Worm (Caenorhabditis elegans) whole organism, L4/young adult: ENCODE results near the gene ccg-1.

Source experiments
- W03F9.2 ChIP-seq: fragments of 150-350 bp; optimal IDR thresholded peaks from 2 replicates; lab custom pipeline; 2014; ENCODE audit warnings: missing biosample characterization, missing genetic modification characterization
- dao-5 ChIP-seq: sonication (generic microtip); optimal IDR thresholded peaks from 2 replicates; lab custom pipeline; 2016; ENCODE audit warnings: missing genotype, missing genetic modification characterization, moderate library complexity, missing compliant biosample characterization
- him-1 ChIP-seq: sonication (generic microtip); optimal IDR thresholded peaks from 2 replicates; lab custom pipeline; 2016; ENCODE audit warnings: missing genotype, missing genetic modification reagents, missing genetic modification characterization, missing compliant biosample characterization

ce11 chrIV:15315502-15315901 is 39.9 kb upstream of the ccg-1 start:
- TF ChIP-seq him-1 (tag; lab: Kevin White, UChicago) (no peak), dao-5 (no peak), W03F9.2 (tag; lab: Kevin White, UChicago) (no peak)
